Fruit fly (Drosophila melanogaster) whole organism, embryonic: Measurements from ENCODE around the gene Dpy-30L1.
A peak's percentile ranks its signal among the peaks of the same experiment; 100 is the strongest.

Experiments
- Adf1 ChIP-seq: fragments of 200-800 bp; sonication (Bioruptor generic); IDR thresholded peaks from 2 replicates; pipeline ENCODE4 v1.3.6; 2022; ENCODE audit warnings: missing biosample characterization, missing genetic modification characterization
- Atf6 ChIP-seq: fragments of 200-800 bp; sonication (Bioruptor generic); IDR thresholded peaks from 2 replicates; pipeline ENCODE4 v1.3.6; 2022; ENCODE audit warnings: missing biosample characterization, missing genetic modification characterization
- BEAF-32 ChIP-seq: fragments of 200-800 bp; sonication (Bioruptor generic); optimal IDR thresholded peaks from 3 replicates; lab custom pipeline; 2017; ENCODE audit warnings: missing biosample characterization, missing genetic modification characterization, mild to moderate bottlenecking, moderate library complexity, missing genetic modification reagents
- Bteb2 ChIP-seq: fragments of 200-800 bp; sonication (Bioruptor generic); optimal IDR thresholded peaks from 2 replicates; lab custom pipeline; 2016; ENCODE audit warnings: missing biosample characterization, missing genetic modification characterization
- C15 ChIP-seq: fragments of 200-800 bp; sonication (Bioruptor generic); IDR thresholded peaks from 3 replicates; pipeline ENCODE4 v1.3.6; 2022; ENCODE audit warnings: missing biosample characterization, missing genetic modification characterization
- CG10366 ChIP-seq: fragments of 200-800 bp; sonication (Bioruptor generic); IDR thresholded peaks from 2 replicates; pipeline ENCODE4 v1.3.6; 2022; ENCODE audit warnings: missing biosample characterization, missing genetic modification characterization
- CG10654 ChIP-seq: fragments of 200-800 bp; sonication (Bioruptor generic); optimal IDR thresholded peaks from 2 replicates; lab custom pipeline; 2016; ENCODE audit warnings: missing biosample characterization, missing genetic modification characterization
- CG11695 ChIP-seq: fragments of 200-800 bp; sonication (Bioruptor generic); IDR thresholded peaks from 3 replicates; pipeline ENCODE4 v1.3.6; 2022; ENCODE audit warnings: missing biosample characterization, missing genetic modification characterization
- CG13123 ChIP-seq: fragments of 200-800 bp; sonication (Bioruptor generic); optimal IDR thresholded peaks from 2 replicates; lab custom pipeline; 2016; ENCODE audit warnings: missing biosample characterization, missing genetic modification characterization
- CG13287 ChIP-seq: fragments of 200-800 bp; sonication (Bioruptor generic); IDR thresholded peaks from 2 replicates; pipeline ENCODE4 v1.3.6; 2022; ENCODE audit warnings: missing biosample characterization, missing genetic modification characterization; ENCODE audit not compliant: partially characterized antibody
- CG13894 ChIP-seq: fragments of 200-800 bp; sonication (Bioruptor generic); optimal IDR thresholded peaks from 3 replicates; lab custom pipeline; 2018; ENCODE audit warnings: missing biosample characterization, mild to moderate bottlenecking, missing genetic modification characterization, moderate library complexity
- CG15696 ChIP-seq: fragments of 200-800 bp; sonication (Bioruptor generic); optimal IDR thresholded peaks from 2 replicates; lab custom pipeline; 2019; ENCODE audit warnings: missing biosample characterization, mild to moderate bottlenecking, missing genetic modification characterization, moderate library complexity
- CG16813 ChIP-seq: fragments of 200-800 bp; sonication (Bioruptor generic); IDR thresholded peaks from 3 replicates; pipeline ENCODE4 v1.3.6; 2022; ENCODE audit warnings: missing biosample characterization, missing genetic modification characterization; ENCODE audit not compliant: partially characterized antibody
- CG16815 ChIP-seq: fragments of 200-800 bp; sonication (Bioruptor generic); optimal IDR thresholded peaks from 3 replicates; lab custom pipeline; 2017; ENCODE audit warnings: missing biosample characterization, mild to moderate bottlenecking, missing genetic modification characterization
- CG17361 ChIP-seq: fragments of 200-800 bp; sonication (Bioruptor generic); IDR thresholded peaks from 3 replicates; pipeline ENCODE4 v1.3.6; 2022; ENCODE audit warnings: missing biosample characterization, missing genetic modification characterization
- CG18011 ChIP-seq: fragments of 200-800 bp; sonication (Bioruptor generic); optimal IDR thresholded peaks from 2 replicates; lab custom pipeline; 2017; ENCODE audit warnings: missing biosample characterization, missing genetic modification characterization, mild to moderate bottlenecking, moderate library complexity, missing genotype
- CG2712 ChIP-seq: fragments of 200-800 bp; optimal IDR thresholded peaks from 3 replicates; lab custom pipeline; 2019; ENCODE audit warnings: missing biosample characterization, mild to moderate bottlenecking, missing genetic modification characterization, moderate library complexity
- CG31441 ChIP-seq: fragments of 200-800 bp; sonication (Bioruptor generic); IDR thresholded peaks from 2 replicates; pipeline ENCODE4 v1.3.6; 2022; ENCODE audit warnings: missing biosample characterization, missing genetic modification characterization
- CG6791 ChIP-seq: fragments of 200-800 bp; sonication (Bioruptor generic); IDR thresholded peaks from 3 replicates; pipeline ENCODE4 v1.3.6; 2022; ENCODE audit warnings: missing biosample characterization, missing genetic modification characterization; ENCODE audit not compliant: partially characterized antibody
- CG7271 ChIP-seq: fragments of 200-800 bp; sonication (Bioruptor generic); optimal IDR thresholded peaks from 2 replicates; lab custom pipeline; 2018; ENCODE audit warnings: missing biosample characterization, mild to moderate bottlenecking, missing genetic modification characterization, moderate library complexity
- CG7556 ChIP-seq: fragments of 200-800 bp; sonication (Bioruptor generic); optimal IDR thresholded peaks from 2 replicates; lab custom pipeline; 2017; ENCODE audit warnings: missing biosample characterization, mild to moderate bottlenecking, missing genetic modification characterization
- CG7839 ChIP-seq: fragments of 200-800 bp; sonication (Bioruptor generic); optimal IDR thresholded peaks from 3 replicates; lab custom pipeline; 2018; ENCODE audit warnings: missing biosample characterization, mild to moderate bottlenecking, missing genetic modification characterization, moderate library complexity
- CG8089 ChIP-seq: fragments of 200-800 bp; sonication (Bioruptor generic); optimal IDR thresholded peaks from 3 replicates; lab custom pipeline; 2016; ENCODE audit warnings: missing biosample characterization, missing genetic modification characterization
- D ChIP-seq, 2 experiments: fragments of 200-800 bp in 1 of 2; fragments of >200 bp in 1 of 2; sonication (Bioruptor generic) in 1 of 2; optimal IDR thresholded peaks; 2 replicates in 1 of 2; 3 replicates in 1 of 2; lab custom pipeline; 2017; ENCODE audit warnings: mild to moderate bottlenecking in 1 of 2, missing biosample characterization in 1 of 2, missing genetic modification characterization in 1 of 2, missing genetic modification reagents in 1 of 2
- Dll ChIP-seq: fragments of 200-800 bp; sonication (Bioruptor generic); IDR thresholded peaks from 4 replicates; pipeline ENCODE4 v1.3.6; 2022; ENCODE audit warnings: missing biosample characterization, missing genetic modification characterization; ENCODE audit not compliant: partially characterized antibody
- Dref ChIP-seq: fragments of 200-800 bp; sonication (Bioruptor generic); IDR thresholded peaks from 2 replicates; pipeline ENCODE4 v1.3.6; 2022; ENCODE audit warnings: missing biosample characterization, missing genetic modification characterization
- Ets97D ChIP-seq: fragments of 200-800 bp; sonication (Bioruptor generic); optimal IDR thresholded peaks from 3 replicates; lab custom pipeline; 2016; ENCODE audit warnings: missing biosample characterization, missing genetic modification characterization
- Fer3 ChIP-seq: fragments of 200-800 bp; sonication (Bioruptor generic); optimal IDR thresholded peaks from 2 replicates; lab custom pipeline; 2018; ENCODE audit warnings: missing biosample characterization, mild to moderate bottlenecking, missing genetic modification characterization, moderate library complexity
- Gsc ChIP-seq: fragments of 200-800 bp; sonication (Bioruptor generic); IDR thresholded peaks from 2 replicates; pipeline ENCODE4 v1.3.6; 2022; ENCODE audit warnings: missing biosample characterization, missing genetic modification characterization
- HmgZ ChIP-seq: fragments of 200-800 bp; sonication (Bioruptor generic); optimal IDR thresholded peaks from 2 replicates; lab custom pipeline; 2018; ENCODE audit warnings: missing biosample characterization, mild to moderate bottlenecking, missing genetic modification characterization
- MBD-R2 ChIP-seq: fragments of 200-800 bp; sonication (Bioruptor generic); IDR thresholded peaks from 2 replicates; pipeline ENCODE4 v1.3.6; 2022; ENCODE audit warnings: missing biosample characterization, missing genetic modification characterization
- Med ChIP-seq: fragments of 200-800 bp; sonication (Bioruptor generic); peaks from one replicate; lab custom pipeline; 2016; ENCODE audit warnings: missing biosample characterization, missing genetic modification characterization, mild to moderate bottlenecking, inconsistent platforms, moderate library complexity
- Oli ChIP-seq: fragments of 200-800 bp; sonication (Bioruptor generic); optimal IDR thresholded peaks from 2 replicates; lab custom pipeline; 2018; ENCODE audit warnings: missing biosample characterization, mild to moderate bottlenecking, missing genetic modification characterization, moderate library complexity
- Poxn ChIP-seq: fragments of 200-800 bp; sonication (Bioruptor generic); IDR thresholded peaks from 2 replicates; pipeline ENCODE4 v1.3.6; 2022; ENCODE audit warnings: missing biosample characterization, missing genetic modification characterization
- Vsx1 ChIP-seq: fragments of 200-800 bp; sonication (Bioruptor generic); optimal IDR thresholded peaks from 2 replicates; lab custom pipeline; 2017; ENCODE audit warnings: missing biosample characterization, mild to moderate bottlenecking, missing genetic modification characterization, missing genetic modification reagents
- chinmo ChIP-seq: fragments of 200-800 bp; sonication (Bioruptor generic); IDR thresholded peaks from 4 replicates; pipeline ENCODE4 v1.3.6; 2022; ENCODE audit warnings: missing biosample characterization, missing genetic modification characterization; ENCODE audit not compliant: partially characterized antibody
- chm ChIP-seq: fragments of 200-800 bp; sonication (Bioruptor generic); IDR thresholded peaks from 2 replicates; pipeline ENCODE4 v1.3.6; 2022; ENCODE audit warnings: missing biosample characterization, missing genetic modification characterization
- crc ChIP-seq: fragments of 200-800 bp; sonication (Bioruptor generic); optimal IDR thresholded peaks from 2 replicates; lab custom pipeline; 2016; ENCODE audit warnings: missing biosample characterization, missing genetic modification characterization
- crp ChIP-seq, 2 experiments: fragments of 200-800 bp; sonication (Bioruptor generic); optimal IDR thresholded peaks; 2 replicates in 1 of 2; 3 replicates in 1 of 2; lab custom pipeline; 2017; ENCODE audit warnings: missing biosample characterization in 2 of 2, missing genetic modification characterization in 2 of 2, mild to moderate bottlenecking in 1 of 2, moderate library complexity in 1 of 2
- da ChIP-seq: fragments of 200-800 bp; sonication (Bioruptor generic); optimal IDR thresholded peaks from 2 replicates; lab custom pipeline; 2016; ENCODE audit warnings: missing biosample characterization, missing genetic modification characterization
- ewg ChIP-seq: fragments of 200-800 bp; sonication (Bioruptor generic); optimal IDR thresholded peaks from 3 replicates; lab custom pipeline; 2017; ENCODE audit warnings: mild to moderate bottlenecking, missing biosample characterization, missing genetic modification reagents, missing genetic modification characterization
- gfzf ChIP-seq: fragments of 200-800 bp; sonication (Bioruptor generic); optimal IDR thresholded peaks from 2 replicates; lab custom pipeline; 2016; ENCODE audit warnings: missing biosample characterization, mild to moderate bottlenecking, missing genetic modification characterization, moderate library complexity
- inv ChIP-seq: fragments of 200-800 bp; sonication (Bioruptor generic); IDR thresholded peaks from 2 replicates; pipeline ENCODE4 v1.3.6; 2022; ENCODE audit warnings: missing biosample characterization, missing genetic modification characterization; ENCODE audit not compliant: partially characterized antibody
- knrl ChIP-seq: fragments of 200-800 bp; sonication (Bioruptor generic); IDR thresholded peaks from 3 replicates; pipeline ENCODE4 v1.3.6; 2022; ENCODE audit warnings: missing biosample characterization, missing genetic modification characterization; ENCODE audit not compliant: partially characterized antibody
- p53 ChIP-seq: fragments of 200-800 bp; sonication (Bioruptor generic); optimal IDR thresholded peaks from 2 replicates; lab custom pipeline; 2016; ENCODE audit warnings: missing biosample characterization, missing genetic modification characterization
- rib ChIP-seq: fragments of 200-800 bp; sonication (Bioruptor generic); IDR thresholded peaks from 2 replicates; pipeline ENCODE4 v1.3.6; 2022; ENCODE audit warnings: missing biosample characterization, missing genetic modification characterization
- sc ChIP-seq, 3 experiments: fragments of >200 bp in 2 of 3; fragments of 200-800 bp in 1 of 3; sonication (Bioruptor generic) in 1 of 3; optimal IDR thresholded peaks; 2 replicates in 2 of 3; 3 replicates in 1 of 3; lab custom pipeline; 2017; ENCODE audit warnings: mild to moderate bottlenecking in 1 of 3, missing biosample characterization in 1 of 3, missing genetic modification characterization in 1 of 3, missing genetic modification reagents in 1 of 3
- schlank ChIP-seq: fragments of 200-800 bp; sonication (Bioruptor generic); optimal IDR thresholded peaks from 2 replicates; lab custom pipeline; 2018; ENCODE audit warnings: missing biosample characterization, mild to moderate bottlenecking, missing genetic modification characterization
- tup ChIP-seq: fragments of 200-800 bp; sonication (Bioruptor generic); optimal IDR thresholded peaks from 2 replicates; lab custom pipeline; 2016; ENCODE audit warnings: missing biosample characterization, mild to moderate bottlenecking, missing genetic modification characterization, moderate library complexity

Dpy-30L1 gene

dm6 chr2L:10728751-10729150 is 3.7 kb upstream of the Dpy-30L1 start, which contains the start of gene CG6443 (continued):
- TF ChIP-seq gfzf (GFP tag; lab: Kevin White, UChicago) (peak; percentile 15), CG16815 (GFP tag; lab: Kevin White, UChicago) (no peak), crc (GFP tag; lab: Kevin White, UChicago) (no peak), HmgZ (tag; lab: Kevin White, UChicago) (peak; percentile 1), CG8089 (GFP tag; lab: Kevin White, UChicago) (no peak), knrl (GFP tag; lab: Robert Waterston, UW) (peak; percentile 63), Bteb2 (GFP tag; lab: Kevin White, UChicago) (no peak), Dll (GFP tag; lab: Robert Waterston, UW) (peak; percentile 89), tup (GFP tag; lab: Kevin White, UChicago) (no peak), CG13894 (tag; lab: Kevin White, UChicago) (no peak), Atf6 (GFP tag; lab: Robert Waterston, UW) (no peak), Adf1 (GFP tag; lab: Robert Waterston, UW) (no peak), crp (GFP tag; optimal IDR thresholded peaks at IDR 0.05; lab: Kevin White, UChicago) (peak; percentile 67 to 91), Poxn (GFP tag; lab: Robert Waterston, UW) (no peak), CG18011 (no peak), sc (optimal IDR thresholded peaks at IDR 0.05; lab: Kevin White, UChicago) (no peak), sc (GFP tag; optimal IDR thresholded peaks at IDR 0.05; lab: Kevin White, UChicago) (no peak), D (optimal IDR thresholded peaks at IDR 0.05; lab: Kevin White, UChicago) (no peak), D (GFP tag; optimal IDR thresholded peaks at IDR 0.05; lab: Kevin White, UChicago) (no peak), CG13287 (GFP tag; lab: Robert Waterston, UW) (peak; percentile 90), Gsc (GFP tag; lab: Robert Waterston, UW) (no peak), CG31441 (no peak), p53 (GFP tag; lab: Kevin White, UChicago) (no peak), CG17361 (GFP tag; lab: Robert Waterston, UW) (no peak), CG2712 (tag; lab: Kevin White, UChicago) (peak; percentile 40), CG16813 (GFP tag; lab: Robert Waterston, UW) (peak; percentile 74), Med (GFP tag; lab: Kevin White, UChicago) (no peak), chm (GFP tag; lab: Robert Waterston, UW) (no peak), CG15696 (tag; lab: Kevin White, UChicago) (no peak), da (GFP tag; lab: Kevin White, UChicago) (no peak), CG7556 (no peak), CG11695 (no peak), CG7271 (tag; lab: Kevin White, UChicago) (no peak), C15 (GFP tag; lab: Robert Waterston, UW) (no peak), Vsx1 (GFP tag; lab: Kevin White, UChicago) (no peak), Dref (peak; percentile 86), chinmo (GFP tag; lab: Robert Waterston, UW) (0 out of 4 replicates have a peak, but pooled peaks have one; percentile 10), CG10654 (no peak), MBD-R2 (GFP tag; lab: Robert Waterston, UW) (peak; percentile 40; the same call in 1 of the 2 replicates), rib (GFP tag; lab: Robert Waterston, UW) (no peak), Ets97D (GFP tag; lab: Kevin White, UChicago) (peak; percentile 31), schlank (no peak), CG6791 (GFP tag; lab: Robert Waterston, UW) (peak; percentile 74), ewg (GFP tag; lab: Kevin White, UChicago) (no peak), inv (GFP tag; lab: Robert Waterston, UW) (peak; percentile 51; the same call in 1 of the 2 replicates), CG10366 (GFP tag; lab: Robert Waterston, UW) (no peak), BEAF-32 (peak; percentile 80), CG13123 (GFP tag; lab: Kevin White, UChicago) (no peak), Oli (tag; lab: Kevin White, UChicago) (no peak), Fer3 (tag; lab: Kevin White, UChicago) (no peak), CG7839 (no peak)
